Worm (Caenorhabditis elegans): ENCODE data around the gene nhx-1.

Gene nhx-1

ce11 chrX:16056404-16056803, 39.5 kb downstream of the nhx-1 start (continued):
- TF ChIP-seq him-1 (tag; optimal IDR thresholded peaks at IDR 0.05) = no peak
- peak; percentile 64 for TF ChIP-seq pha-4 (tag; optimal IDR thresholded peaks at IDR 0.05)
- peak; percentile 97 for TF ChIP-seq F23B12.7 (tag; optimal IDR thresholded peaks at IDR 0.05; ENCODE audit: insufficient read depth)
- TF ChIP-seq F55B11.4 (tag; optimal IDR thresholded peaks at IDR 0.05; ENCODE audit: borderline replicate concordance, insufficient read depth) = no peak
- peak; percentile 89 for TF ChIP-seq nhr-80 (tag; optimal IDR thresholded peaks at IDR 0.05)
- peak; percentile 58 for TF ChIP-seq B0261.1 (tag; optimal IDR thresholded peaks at IDR 0.05)
- peak; percentile 81; the same call in 1 of the 2 replicates for TF ChIP-seq bed-2 (GFP tag; IDR thresholded peaks at IDR 0.05)
- TF ChIP-seq efl-1 (GFP tag; optimal IDR thresholded peaks at IDR 0.05) = no peak
- peak; percentile 85 for TF ChIP-seq ets-4 (GFP tag; optimal IDR thresholded peaks at IDR 0.05)
- no peak for TF ChIP-seq F49E8.2 (tag; optimal IDR thresholded peaks at IDR 0.05; ENCODE audit: insufficient read depth)
- TF ChIP-seq hmg-1.2 (GFP tag; IDR thresholded peaks at IDR 0.05) = peak; percentile 84; the same call in 1 of the 2 replicates
- TF ChIP-seq hlh-26 (GFP tag; conservative IDR thresholded peaks at IDR 0.05) = no peak
- TF ChIP-seq egl-18 (GFP tag; IDR thresholded peaks at IDR 0.05) = peak; percentile 95
- TF ChIP-seq nfya-1 (tag; optimal IDR thresholded peaks at IDR 0.05; ENCODE audit: borderline replicate concordance, insufficient read depth) = no peak
- TF ChIP-seq ztf-6 (GFP tag; IDR thresholded peaks at IDR 0.05) = peak; percentile 93
- peak; percentile 80 for TF ChIP-seq F57A8.1 (GFP tag; optimal IDR thresholded peaks at IDR 0.05)
- peak; percentile 21 for TF ChIP-seq snpc-3.4 (tag; optimal IDR thresholded peaks at IDR 0.05)
- TF ChIP-seq cebp-1 (GFP tag; IDR thresholded peaks at IDR 0.05) = peak; percentile 53
- peak; percentile 97 for TF ChIP-seq cebp-1 (tag; optimal IDR thresholded peaks at IDR 0.05)
- TF ChIP-seq F57C9.4 (tag; optimal IDR thresholded peaks at IDR 0.05) = peak; percentile 39
- TF ChIP-seq K11D2.4 (GFP tag; IDR thresholded peaks at IDR 0.05) = peak; percentile 99
- TF ChIP-seq tbx-9 (tag; optimal IDR thresholded peaks at IDR 0.05; ENCODE audit: borderline replicate concordance) = no peak
- no peak for TF ChIP-seq nfya-2 (GFP tag; IDR thresholded peaks at IDR 0.05)
- TF ChIP-seq cebp-2 (GFP tag; IDR thresholded peaks at IDR 0.05) = peak; percentile 99
- TF ChIP-seq bed-1 (GFP tag; IDR thresholded peaks at IDR 0.05) = 0 out of 2 replicates have a peak, but pooled peaks have one; percentile 66
- peak; percentile 9 for TF ChIP-seq nhr-179 (tag; optimal IDR thresholded peaks at IDR 0.05)
- TF ChIP-seq lag-1 (GFP tag; IDR thresholded peaks at IDR 0.05) = peak; percentile 95
- no peak for TF ChIP-seq nhr-120 (GFP tag; IDR thresholded peaks at IDR 0.05)
- TF ChIP-seq sdz-38 (tag; optimal IDR thresholded peaks at IDR 0.05) = no peak
- peak; percentile 97 for TF ChIP-seq atf-7 (tag; optimal IDR thresholded peaks at IDR 0.05)
- peak; percentile 12 for TF ChIP-seq die-1 (tag; optimal IDR thresholded peaks at IDR 0.05)
- TF ChIP-seq let-526 (GFP tag; IDR thresholded peaks at IDR 0.05) = peak; percentile 80; the same call in 1 of the 2 replicates
- TF ChIP-seq egrh-3 (GFP tag; IDR thresholded peaks at IDR 0.05) = peak; percentile 58
- peak; percentile 97 for TF ChIP-seq rcor-1 (GFP tag; IDR thresholded peaks at IDR 0.05)
- TF ChIP-seq aptf-3 (GFP tag; IDR thresholded peaks at IDR 0.05) = no peak
- peak; percentile 93 for TF ChIP-seq nhr-90 (tag; optimal IDR thresholded peaks at IDR 0.05)
- TF ChIP-seq let-607 (tag; optimal IDR thresholded peaks at IDR 0.05) = peak; percentile 59 to 93
- TF ChIP-seq tbp1 (GFP tag; optimal IDR thresholded peaks at IDR 0.05) = peak; percentile 78
- TF ChIP-seq hsf-1 (GFP tag; IDR thresholded peaks at IDR 0.05) = 0 out of 2 replicates have a peak, but pooled peaks have one; percentile 31
- peak; percentile 97 for TF ChIP-seq Y53G8AR.9 (GFP tag; conservative IDR thresholded peaks at IDR 0.05)

Measured in whole organism, young adult.